Fruit fly (Drosophila melanogaster) whole organism, pupa: ENCODE results near the gene CG31872.

Experiments
- CG10348 ChIP-seq: fragments of 200-800 bp; sonication (Bioruptor generic); IDR thresholded peaks from 2 replicates; pipeline ENCODE4 v1.3.6; 2022; ENCODE audit warnings: missing biosample characterization, missing genetic modification characterization
- CG13204 ChIP-seq: fragments of 200-800 bp; sonication (Bioruptor generic); optimal IDR thresholded peaks from 2 replicates; lab custom pipeline; 2018; ENCODE audit warnings: missing biosample characterization, mild to moderate bottlenecking, missing genetic modification characterization, moderate library complexity
- CG14655 ChIP-seq: fragments of 200-800 bp; sonication (Bioruptor generic); optimal IDR thresholded peaks from 3 replicates; lab custom pipeline; 2017; ENCODE audit warnings: mild to moderate bottlenecking, missing biosample characterization, missing genetic modification reagents, missing genetic modification characterization
- CG15710 ChIP-seq: fragments of 200-800 bp; sonication (Bioruptor generic); optimal IDR thresholded peaks from 2 replicates; lab custom pipeline; 2018; ENCODE audit warnings: missing biosample characterization, mild to moderate bottlenecking, missing genetic modification characterization, moderate library complexity
- CG4496 ChIP-seq: fragments of 200-800 bp; sonication (Bioruptor generic); IDR thresholded peaks from 3 replicates; pipeline ENCODE4 v1.3.6; 2022; ENCODE audit warnings: missing biosample characterization, missing genetic modification characterization
- CG8159 ChIP-seq: fragments of 200-800 bp; sonication (Bioruptor generic); optimal IDR thresholded peaks from 3 replicates; lab custom pipeline; 2018; ENCODE audit warnings: missing biosample characterization, mild to moderate bottlenecking, missing genetic modification characterization, moderate library complexity
- CG8301 ChIP-seq: fragments of 200-800 bp; sonication (Bioruptor generic); optimal IDR thresholded peaks from 2 replicates; lab custom pipeline; 2018; ENCODE audit warnings: missing biosample characterization, mild to moderate bottlenecking, missing genetic modification characterization
- EcR ChIP-seq: fragments of 200-800 bp; sonication (Bioruptor generic); optimal IDR thresholded peaks from 3 replicates; lab custom pipeline; 2019; ENCODE audit warnings: missing biosample characterization, missing genetic modification characterization, mild to moderate bottlenecking, moderate library complexity, missing genetic modification reagents
- Pif1A ChIP-seq: fragments of 200-800 bp; sonication (Bioruptor generic); optimal IDR thresholded peaks from 3 replicates; lab custom pipeline; 2016; ENCODE audit warnings: missing biosample characterization, missing genetic modification characterization
- Snoo ChIP-seq: fragments of 200-800 bp; sonication (Bioruptor generic); optimal IDR thresholded peaks from 3 replicates; lab custom pipeline; 2017; ENCODE audit warnings: missing biosample characterization, mild to moderate bottlenecking, missing genetic modification characterization, inconsistent platforms
- fd96Ca ChIP-seq: fragments of 200-800 bp; sonication (Bioruptor generic); IDR thresholded peaks from 3 replicates; pipeline ENCODE4 v1.3.6; 2022; ENCODE audit warnings: missing biosample characterization, missing genetic modification characterization
- rn ChIP-seq: fragments of 200-800 bp; sonication (Bioruptor generic); IDR thresholded peaks from 2 replicates; pipeline ENCODE4 v1.3.6; 2022; ENCODE audit warnings: missing biosample characterization, missing genetic modification characterization

dm6 chr2L:10654520-10654919 lies 14.8 kb downstream of the CG31872 start:
- TF ChIP-seq CG8301 (tag; lab: Kevin White, UChicago) (no peak), Pif1A (no peak), CG14655 (GFP tag; lab: Kevin White, UChicago) (no peak), EcR (GFP tag; lab: Kevin White, UChicago) (no peak), CG4496 (no peak), CG15710 (tag; lab: Kevin White, UChicago) (no peak), Snoo (tag; lab: Kevin White, UChicago) (no peak), CG10348 (GFP tag; lab: Robert Waterston, UW) (no peak), CG13204 (no peak), CG8159 (tag; lab: Kevin White, UChicago) (no peak), fd96Ca (no peak), rn (no peak)
